Fruit fly (Drosophila melanogaster): ENCODE measurements around the gene IntS2.
A peak's percentile ranks its signal among the peaks of the same experiment; 100 is the strongest.

The IntS2 gene

dm6 chrX:17679642-17680571 is 23.3 kb upstream of the IntS2 start (continued):
- peak; percentile 14 for TF ChIP-seq Lpt (GFP tag; optimal IDR thresholded peaks at IDR 0.05)
- peak; percentile 29 for TF ChIP-seq fd59A (GFP tag; optimal IDR thresholded peaks at IDR 0.05)
- no peak for TF ChIP-seq Sox14 (GFP tag; optimal IDR thresholded peaks at IDR 0.05)
- peak; percentile 41 for TF ChIP-seq CG3919 (GFP tag; optimal IDR thresholded peaks at IDR 0.05)
- TF ChIP-seq esn (GFP tag; optimal IDR thresholded peaks at IDR 0.05): peak; percentile 64
- TF ChIP-seq CG8119 (GFP tag; IDR thresholded peaks at IDR 0.05): peak; percentile 25; the same call in 1 of the 3 replicates
- TF ChIP-seq Hr39 (GFP tag; optimal IDR thresholded peaks at IDR 0.05): peak; percentile 17
- TF ChIP-seq lz (GFP tag; optimal IDR thresholded peaks at IDR 0.05): peak; percentile 16
- TF ChIP-seq CG10669 (GFP tag; optimal IDR thresholded peaks at IDR 0.05): peak; percentile 37
- no peak for TF ChIP-seq Ets21C (GFP tag; optimal IDR thresholded peaks at IDR 0.05)
- peak; percentile 11 for TF ChIP-seq CG31627 (GFP tag; optimal IDR thresholded peaks at IDR 0.05)
- peak; percentile 34; the same call in 2 of the 3 replicates for TF ChIP-seq eg (GFP tag; IDR thresholded peaks at IDR 0.05)
- peak; percentile 50 for TF ChIP-seq svp (GFP tag)
- TF ChIP-seq salr (GFP tag; optimal IDR thresholded peaks at IDR 0.05): peak in 1 of 2 experiments; percentile 34
- TF ChIP-seq CG11294 (GFP tag; IDR thresholded peaks at IDR 0.05): no peak
- peak; percentile 50 for TF ChIP-seq CG8632 (GFP tag; optimal IDR thresholded peaks at IDR 0.05)
- peak; percentile 9 for TF ChIP-seq dsx (GFP tag; optimal IDR thresholded peaks at IDR 0.05; ENCODE audit: poor library complexity, severe bottlenecking)
- peak; percentile 56 for TF ChIP-seq Ets96B (tag; optimal IDR thresholded peaks at IDR 0.05)
- peak; percentile 55 for TF ChIP-seq CG34406 (GFP tag; optimal IDR thresholded peaks at IDR 0.05)
- TF ChIP-seq CG11762 (GFP tag; optimal IDR thresholded peaks at IDR 0.05; ENCODE audit: insufficient read depth): peak; percentile 49
- peak; percentile 39 for TF ChIP-seq Blimp-1 (GFP tag; optimal IDR thresholded peaks at IDR 0.05)
- TF ChIP-seq CG4318 (GFP tag; optimal IDR thresholded peaks at IDR 0.05): peak; percentile 39
- TF ChIP-seq dac (GFP tag; optimal IDR thresholded peaks at IDR 0.05): no peak

DNA sequence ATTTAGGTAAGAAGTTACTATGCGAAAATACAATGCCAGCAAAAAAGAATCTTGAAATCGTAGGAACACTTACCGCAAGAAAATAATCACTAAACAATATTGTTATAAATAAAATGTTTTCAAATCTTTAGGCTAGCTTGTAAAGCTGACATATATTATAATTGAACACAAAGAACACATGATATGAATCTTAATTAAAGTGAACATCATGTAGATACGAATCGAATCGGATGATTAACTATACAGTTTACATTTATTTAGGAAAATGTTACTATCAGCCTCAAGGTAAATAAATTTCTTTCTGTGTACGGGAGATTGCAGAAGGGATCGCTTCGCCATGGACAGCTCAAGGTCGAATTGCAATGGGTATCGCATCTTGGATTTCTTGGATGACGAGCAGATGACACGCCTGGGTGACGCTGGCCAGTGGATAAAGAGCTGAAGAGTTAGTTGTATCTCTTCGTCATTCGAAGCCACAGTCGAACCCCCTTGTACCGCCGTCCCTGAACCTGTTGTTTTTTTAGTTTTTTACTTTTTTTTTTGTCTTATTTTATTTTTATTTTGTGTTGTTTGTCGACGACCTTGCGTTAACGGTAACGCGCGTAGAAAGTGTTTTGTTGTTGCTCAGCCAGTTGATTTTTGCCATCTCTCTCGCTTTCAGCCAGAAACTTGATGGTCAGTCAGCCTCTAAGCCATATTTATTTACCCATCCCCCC is 21.5 kb upstream of the IntS2 start:
- no peak for TF ChIP-seq CG6276 (GFP tag; optimal IDR thresholded peaks at IDR 0.05)
- TF ChIP-seq Hr39 (GFP tag; optimal IDR thresholded peaks at IDR 0.05): peak; percentile 39
- TF ChIP-seq CG9139 (GFP tag; optimal IDR thresholded peaks at IDR 0.05): no peak
- TF ChIP-seq cyc (GFP tag; optimal IDR thresholded peaks at IDR 0.05): peak; percentile 37
- peak; percentile 2 for TF ChIP-seq Sox14 (GFP tag; optimal IDR thresholded peaks at IDR 0.05)
- TF ChIP-seq Sox15 (GFP tag; optimal IDR thresholded peaks at IDR 0.05): peak; percentile 48
- peak; percentile 18 for TF ChIP-seq Sox102F (GFP tag; optimal IDR thresholded peaks at IDR 0.05)
- TF ChIP-seq dac (GFP tag; optimal IDR thresholded peaks at IDR 0.05): no peak
- TF ChIP-seq Eip78C (GFP tag): peak; percentile 88
- peak; percentile 77 for TF ChIP-seq svp (GFP tag)
- no peak for TF ChIP-seq CG16779 (tag; optimal IDR thresholded peaks at IDR 0.05)
- TF ChIP-seq ss (GFP tag; optimal IDR thresholded peaks at IDR 0.05): peak; percentile 17 to 30
- TF ChIP-seq CG6163 (GFP tag; IDR thresholded peaks at IDR 0.05): peak; percentile 53; the same call in 1 of the 3 replicates
- TF ChIP-seq Eip75B (GFP tag; optimal IDR thresholded peaks at IDR 0.05): peak; percentile 68
- TF ChIP-seq fkh (GFP tag; optimal IDR thresholded peaks at IDR 0.05): no peak
- TF ChIP-seq Met (GFP tag; optimal IDR thresholded peaks at IDR 0.05): peak; percentile 64
- no peak for TF ChIP-seq Ets21C (GFP tag; optimal IDR thresholded peaks at IDR 0.05)
- TF ChIP-seq CG6854 (GFP tag; optimal IDR thresholded peaks at IDR 0.05): no peak
- no peak for TF ChIP-seq fd85E (GFP tag; optimal IDR thresholded peaks at IDR 0.05)
- TF ChIP-seq topi (GFP tag; optimal IDR thresholded peaks at IDR 0.05): peak; percentile 65
- TF ChIP-seq Smox (GFP tag; optimal IDR thresholded peaks at IDR 0.05): peak; percentile 49
- TF ChIP-seq esn (GFP tag; optimal IDR thresholded peaks at IDR 0.05): peak; percentile 65
- no peak for TF ChIP-seq CG1621 (tag; optimal IDR thresholded peaks at IDR 0.05)
- peak; percentile 42 for TF ChIP-seq achi (GFP tag; optimal IDR thresholded peaks at IDR 0.05)
- peak in 1 of 2 experiments; percentile 18 for TF ChIP-seq salr (GFP tag; optimal IDR thresholded peaks at IDR 0.05)
- TF ChIP-seq CG3919 (GFP tag; optimal IDR thresholded peaks at IDR 0.05): peak; percentile 59
- TF ChIP-seq CG10669 (GFP tag; optimal IDR thresholded peaks at IDR 0.05): peak; percentile 54
- peak; percentile 51 for TF ChIP-seq pdm3 (GFP tag; optimal IDR thresholded peaks at IDR 0.05)
- TF ChIP-seq CG31627 (GFP tag; optimal IDR thresholded peaks at IDR 0.05): peak; percentile 14
- TF ChIP-seq Blimp-1 (GFP tag; optimal IDR thresholded peaks at IDR 0.05): no peak
- TF ChIP-seq Hr38 (GFP tag; optimal IDR thresholded peaks at IDR 0.05): no peak
- TF ChIP-seq Lpt (GFP tag; optimal IDR thresholded peaks at IDR 0.05): no peak
- peak; percentile 53 for TF ChIP-seq OdsH (GFP tag; optimal IDR thresholded peaks at IDR 0.05)
- TF ChIP-seq Hr4 (GFP tag; optimal IDR thresholded peaks at IDR 0.05): peak; percentile 33
- TF ChIP-seq Ets96B (tag; optimal IDR thresholded peaks at IDR 0.05): peak; percentile 29

All from whole organism, prepupa.